Fruit fly (Drosophila melanogaster): ENCODE data around the gene CG33333.

CG33333 gene

dm6 chr3R:17385329-17386019, 31.8 kb upstream of the CG33333 start (continued):
- no peak for TF ChIP-seq sc (optimal IDR thresholded peaks at IDR 0.05)
- no peak for TF ChIP-seq sc (GFP tag; optimal IDR thresholded peaks at IDR 0.05)
- peak; percentile 37 for TF ChIP-seq CG7556 (GFP tag; optimal IDR thresholded peaks at IDR 0.05)
- TF ChIP-seq CG14710 (tag; optimal IDR thresholded peaks at IDR 0.05), result peak; percentile 64
- TF ChIP-seq CG8388 (GFP tag; optimal IDR thresholded peaks at IDR 0.05), result no peak
- TF ChIP-seq ac (GFP tag; optimal IDR thresholded peaks at IDR 0.05), result no peak
- TF ChIP-seq Dip3 (GFP tag; optimal IDR thresholded peaks at IDR 0.05), result peak; percentile 32
- peak; percentile 64 for TF ChIP-seq Xrp1 (GFP tag; IDR thresholded peaks at IDR 0.05)
- TF ChIP-seq CG6791 (GFP tag; IDR thresholded peaks at IDR 0.05; ENCODE audit: partially characterized antibody), result peak; percentile 60; the same call in 1 of the 3 replicates
- no peak for TF ChIP-seq CG11560 (tag; IDR thresholded peaks at IDR 0.05)
- no peak for TF ChIP-seq CG14965 (GFP tag; optimal IDR thresholded peaks at IDR 0.05; ENCODE audit: borderline replicate concordance)
- peak; percentile 91 to 99 for TF ChIP-seq crp (GFP tag; optimal IDR thresholded peaks at IDR 0.05)
- peak; percentile 58 for TF ChIP-seq repo (GFP tag; optimal IDR thresholded peaks at IDR 0.05)
- TF ChIP-seq Ada2b (GFP tag; IDR thresholded peaks at IDR 0.05), result peak; percentile 72
- TF ChIP-seq CG9727 (GFP tag; optimal IDR thresholded peaks at IDR 0.05), result peak; percentile 46
- TF ChIP-seq CG6854 (GFP tag; optimal IDR thresholded peaks at IDR 0.05), result peak; percentile 60
- peak; percentile 47 for TF ChIP-seq CG3995 (GFP tag; optimal IDR thresholded peaks at IDR 0.05)
- no peak for TF ChIP-seq hth (optimal IDR thresholded peaks at IDR 0.05)
- peak; percentile 71 for TF ChIP-seq CG17186 (GFP tag; optimal IDR thresholded peaks at IDR 0.05)
- TF ChIP-seq pros (GFP tag; optimal IDR thresholded peaks at IDR 0.05), result no peak
- TF ChIP-seq knrl (GFP tag; IDR thresholded peaks at IDR 0.05; ENCODE audit: partially characterized antibody), result peak; percentile 39; the same call in 1 of the 3 replicates
- no peak for TF ChIP-seq zf30C (GFP tag; optimal IDR thresholded peaks at IDR 0.05)
- peak; percentile 27 for TF ChIP-seq CG5180 (GFP tag; optimal IDR thresholded peaks at IDR 0.05)
- no peak for TF ChIP-seq Six4 (GFP tag; optimal IDR thresholded peaks at IDR 0.05)
- no peak; the same call in 1 of the 2 replicates for TF ChIP-seq sisA (GFP tag; IDR thresholded peaks at IDR 0.05)
- peak; percentile 74 for TF ChIP-seq YL-1 (GFP tag; optimal IDR thresholded peaks at IDR 0.05)
- TF ChIP-seq pb (GFP tag; optimal IDR thresholded peaks at IDR 0.05), result peak; percentile 57
- TF ChIP-seq CG1024 (GFP tag; IDR thresholded peaks at IDR 0.05), result no peak
- peak; percentile 9 for TF ChIP-seq CG8359 (GFP tag; optimal IDR thresholded peaks at IDR 0.05; ENCODE audit: borderline replicate concordance)
- TF ChIP-seq CG9876 (GFP tag; optimal IDR thresholded peaks at IDR 0.05), result no peak
- TF ChIP-seq CG7745 (tag; optimal IDR thresholded peaks at IDR 0.05), result no peak
- TF ChIP-seq Atf3 (GFP tag; optimal IDR thresholded peaks at IDR 0.05), result no peak
- no peak for TF ChIP-seq Abd-B (GFP tag; optimal IDR thresholded peaks at IDR 0.05)
- no peak for TF ChIP-seq cg (GFP tag; optimal IDR thresholded peaks at IDR 0.05)
- no peak for TF ChIP-seq Neu2 (GFP tag; optimal IDR thresholded peaks at IDR 0.05; ENCODE audit: borderline replicate concordance)
- TF ChIP-seq pan (optimal IDR thresholded peaks at IDR 0.05), result no peak
- TF ChIP-seq pan (GFP tag; optimal IDR thresholded peaks at IDR 0.05 in 1 of 2, IDR thresholded peaks at IDR 0.05 in 1 of 2), result peak in 1 of 2 experiments; percentile 44
- TF ChIP-seq Awh (GFP tag; IDR thresholded peaks at IDR 0.05), result no peak
- TF ChIP-seq CG8924 (tag; optimal IDR thresholded peaks at IDR 0.05), result peak; percentile 33
- TF ChIP-seq CG13775 (GFP tag; optimal IDR thresholded peaks at IDR 0.05), result peak; percentile 38
- TF ChIP-seq gfzf (GFP tag; optimal IDR thresholded peaks at IDR 0.05), result peak; percentile 84
- TF ChIP-seq cato (GFP tag; optimal IDR thresholded peaks at IDR 0.05; ENCODE audit: borderline replicate concordance), result peak; percentile 13
- TF ChIP-seq CG3838 (GFP tag; optimal IDR thresholded peaks at IDR 0.05), result no peak

Measured in whole organism, embryonic.